Fruit fly (Drosophila melanogaster) whole organism, embryonic: ENCODE measurements around the gene Vti1b.
A peak's percentile ranks its signal among the peaks of the same experiment; 100 is the strongest.

ENCODE experiments used
- Atf6 ChIP-seq: fragments of 200-800 bp; sonication (Bioruptor generic); IDR thresholded peaks from 2 replicates; pipeline ENCODE4 v1.3.6; 2022; ENCODE audit warnings: missing biosample characterization, missing genetic modification characterization
- CG10321 ChIP-seq: fragments of 200-800 bp; sonication (Bioruptor generic); IDR thresholded peaks from 2 replicates; pipeline ENCODE4 v1.3.6; 2022; ENCODE audit warnings: missing biosample characterization, missing genetic modification characterization
- CG10462 ChIP-seq: fragments of 200-800 bp; sonication (Bioruptor generic); optimal IDR thresholded peaks from 2 replicates; lab custom pipeline; 2016; ENCODE audit warnings: missing biosample characterization, missing genetic modification characterization
- CG10565 ChIP-seq: fragments of 200-800 bp; sonication (Bioruptor generic); optimal IDR thresholded peaks from 3 replicates; lab custom pipeline; 2016; ENCODE audit warnings: missing biosample characterization, mild to moderate bottlenecking, missing genetic modification characterization
- CG11696 ChIP-seq: fragments of 200-800 bp; sonication (Bioruptor generic); IDR thresholded peaks from 2 replicates; pipeline ENCODE4 v1.3.6; 2022; ENCODE audit warnings: missing biosample characterization, missing genetic modification characterization
- CG12071 ChIP-seq: fragments of 200-800 bp; sonication (Bioruptor generic); optimal IDR thresholded peaks from 3 replicates; lab custom pipeline; 2018; ENCODE audit warnings: missing biosample characterization, mild to moderate bottlenecking, missing genetic modification characterization
- CG13624 ChIP-seq: fragments of 200-800 bp; sonication (Bioruptor generic); optimal IDR thresholded peaks from 2 replicates; lab custom pipeline; 2016; ENCODE audit warnings: missing biosample characterization, missing genetic modification characterization
- CG14667 ChIP-seq: fragments of 200-800 bp; sonication (Bioruptor generic); IDR thresholded peaks from 2 replicates; pipeline ENCODE4 v1.3.6; 2022; ENCODE audit warnings: missing biosample characterization, missing genetic modification characterization
- CG14965 ChIP-seq: fragments of 200-800 bp; sonication (Bioruptor generic); optimal IDR thresholded peaks from 2 replicates; lab custom pipeline; 2016; ENCODE audit warnings: missing biosample characterization, missing genetic modification characterization, borderline replicate concordance
- CG15011 ChIP-seq: fragments of 200-800 bp; sonication (Bioruptor generic); optimal IDR thresholded peaks from 3 replicates; lab custom pipeline; 2018; ENCODE audit warnings: missing biosample characterization, mild to moderate bottlenecking, missing genetic modification characterization
- CG1647 ChIP-seq: fragments of 200-800 bp; sonication (Bioruptor generic); optimal IDR thresholded peaks from 3 replicates; lab custom pipeline; 2016; ENCODE audit warnings: missing biosample characterization, missing genetic modification characterization
- CG16779 ChIP-seq: fragments of 200-800 bp; sonication (Bioruptor generic); IDR thresholded peaks from 2 replicates; pipeline ENCODE4 v1.3.6; 2022; ENCODE audit warnings: missing biosample characterization, missing genetic modification characterization
- CG17568 ChIP-seq: fragments of 200-800 bp; sonication (Bioruptor generic); optimal IDR thresholded peaks from 2 replicates; lab custom pipeline; 2018; ENCODE audit warnings: missing biosample characterization, mild to moderate bottlenecking, missing genetic modification characterization, moderate library complexity
- CG17829 ChIP-seq: fragments of 200-800 bp; optimal IDR thresholded peaks from 2 replicates; lab custom pipeline; 2019; ENCODE audit warnings: missing biosample characterization, mild to moderate bottlenecking, missing genetic modification characterization, moderate library complexity
- CG18619 ChIP-seq: fragments of 200-800 bp; sonication (Bioruptor generic); optimal IDR thresholded peaks from 3 replicates; lab custom pipeline; 2017; ENCODE audit warnings: missing biosample characterization, mild to moderate bottlenecking, missing genetic modification characterization
- CG2120 ChIP-seq: fragments of 200-800 bp; sonication (Bioruptor generic); optimal IDR thresholded peaks from 3 replicates; lab custom pipeline; 2016; ENCODE audit warnings: missing biosample characterization, missing genetic modification characterization
- CG30403 ChIP-seq: fragments of 200-800 bp; sonication (Bioruptor generic); optimal IDR thresholded peaks from 3 replicates; lab custom pipeline; 2016; ENCODE audit warnings: missing biosample characterization, missing genetic modification characterization
- CG32767 ChIP-seq: fragments of 200-800 bp; sonication (Bioruptor generic); IDR thresholded peaks from 2 replicates; pipeline ENCODE4 v1.3.6; 2022; ENCODE audit warnings: missing biosample characterization, missing genetic modification characterization
- CG6689 ChIP-seq: fragments of 200-800 bp; sonication (Bioruptor generic); IDR thresholded peaks from 2 replicates; pipeline ENCODE4 v1.3.6; 2022; ENCODE audit warnings: missing biosample characterization, missing genetic modification characterization
- CG6765 ChIP-seq: fragments of 200-800 bp; sonication (Bioruptor generic); optimal IDR thresholded peaks from 3 replicates; lab custom pipeline; 2017; ENCODE audit warnings: missing biosample characterization, mild to moderate bottlenecking, missing genetic modification characterization
- CG7556 ChIP-seq: fragments of 200-800 bp; sonication (Bioruptor generic); optimal IDR thresholded peaks from 2 replicates; lab custom pipeline; 2017; ENCODE audit warnings: missing biosample characterization, mild to moderate bottlenecking, missing genetic modification characterization
- Chrac-16 ChIP-seq: fragments of 200-800 bp; sonication (Bioruptor generic); optimal IDR thresholded peaks from 3 replicates; lab custom pipeline; 2016; ENCODE audit warnings: missing biosample characterization, missing genetic modification characterization
- Dek ChIP-seq: fragments of 200-800 bp; sonication (Bioruptor generic); optimal IDR thresholded peaks from 3 replicates; lab custom pipeline; 2019; ENCODE audit warnings: missing biosample characterization, mild to moderate bottlenecking, missing genetic modification characterization, moderate library complexity
- Doc3 ChIP-seq: fragments of 200-800 bp; sonication (Bioruptor generic); IDR thresholded peaks from 3 replicates; pipeline ENCODE4 v1.3.6; 2022; ENCODE audit warnings: missing biosample characterization, missing genetic modification characterization; ENCODE audit not compliant: partially characterized antibody
- GATAe ChIP-seq: fragments of 200-800 bp; sonication (Bioruptor generic); conservative IDR thresholded peaks from 2 replicates; pipeline ENCODE4 v1.3.6; 2022; ENCODE audit warnings: missing biosample characterization, missing genetic modification characterization
- Gsc ChIP-seq: fragments of 200-800 bp; sonication (Bioruptor generic); IDR thresholded peaks from 2 replicates; pipeline ENCODE4 v1.3.6; 2022; ENCODE audit warnings: missing biosample characterization, missing genetic modification characterization
- HLH4C ChIP-seq: fragments of 200-800 bp; sonication (Bioruptor generic); IDR thresholded peaks from 3 replicates; pipeline ENCODE4 v1.3.6; 2022; ENCODE audit warnings: missing biosample characterization, missing genetic modification characterization; ENCODE audit not compliant: partially characterized antibody
- Kr ChIP-seq: fragments of 200-800 bp; sonication (Bioruptor generic); optimal IDR thresholded peaks from 2 replicates; lab custom pipeline; 2017; ENCODE audit warnings: missing biosample characterization, mild to moderate bottlenecking, missing genetic modification characterization
- Lim3 ChIP-seq: fragments of 200-800 bp; sonication (Bioruptor generic); IDR thresholded peaks from 2 replicates; pipeline ENCODE4 v1.3.6; 2022; ENCODE audit warnings: missing biosample characterization, missing genetic modification characterization
- Lpt ChIP-seq: fragments of >200 bp; optimal IDR thresholded peaks from 2 replicates; lab custom pipeline; 2018; ENCODE audit warnings: missing biosample characterization, missing genetic modification characterization
- Med ChIP-seq: fragments of 200-800 bp; sonication (Bioruptor generic); peaks from one replicate; lab custom pipeline; 2016; ENCODE audit warnings: missing biosample characterization, missing genetic modification characterization, mild to moderate bottlenecking, inconsistent platforms, moderate library complexity
- NK7.1 ChIP-seq: fragments of 200-800 bp; sonication (Bioruptor generic); optimal IDR thresholded peaks from 3 replicates; lab custom pipeline; 2016; ENCODE audit warnings: missing biosample characterization, missing genetic modification characterization
- Trl ChIP-seq, 3 experiments: fragments of >200 bp in 2 of 3; fragments of 200-800 bp in 1 of 3; sonication (Bioruptor generic) in 1 of 3; optimal IDR thresholded peaks; 2 replicates in 1 of 3; 3 replicates in 2 of 3; lab custom pipeline; 2016 to 2017; ENCODE audit warnings: missing biosample characterization in 1 of 3, missing genetic modification characterization in 1 of 3
- Usf ChIP-seq: fragments of 200-800 bp; sonication (Bioruptor generic); optimal IDR thresholded peaks from 2 replicates; lab custom pipeline; 2017; ENCODE audit warnings: missing genotype, missing biosample characterization, missing genetic modification characterization
- Vsx1 ChIP-seq: fragments of 200-800 bp; sonication (Bioruptor generic); optimal IDR thresholded peaks from 2 replicates; lab custom pipeline; 2017; ENCODE audit warnings: missing biosample characterization, mild to moderate bottlenecking, missing genetic modification characterization, missing genetic modification reagents
- al ChIP-seq: fragments of 200-800 bp; sonication (Bioruptor generic); IDR thresholded peaks from 2 replicates; pipeline ENCODE4 v1.3.6; 2022; ENCODE audit warnings: missing biosample characterization, missing genetic modification characterization
- caup ChIP-seq: fragments of 200-800 bp; sonication (Bioruptor generic); optimal IDR thresholded peaks from 3 replicates; lab custom pipeline; 2017; ENCODE audit warnings: missing biosample characterization, mild to moderate bottlenecking, missing genetic modification characterization, moderate library complexity; ENCODE audit not compliant: severe bottlenecking
- chm ChIP-seq: fragments of 200-800 bp; sonication (Bioruptor generic); IDR thresholded peaks from 2 replicates; pipeline ENCODE4 v1.3.6; 2022; ENCODE audit warnings: missing biosample characterization, missing genetic modification characterization
- crp ChIP-seq, 2 experiments: fragments of 200-800 bp; sonication (Bioruptor generic); optimal IDR thresholded peaks; 2 replicates in 1 of 2; 3 replicates in 1 of 2; lab custom pipeline; 2017; ENCODE audit warnings: missing biosample characterization in 2 of 2, missing genetic modification characterization in 2 of 2, mild to moderate bottlenecking in 1 of 2, moderate library complexity in 1 of 2
- dati ChIP-seq: fragments of 200-800 bp; sonication (Bioruptor generic); IDR thresholded peaks from 2 replicates; pipeline ENCODE4 v1.3.6; 2022; ENCODE audit warnings: missing biosample characterization, missing genetic modification characterization
- dmrt99B ChIP-seq: fragments of 200-800 bp; sonication (Bioruptor generic); optimal IDR thresholded peaks from 2 replicates; lab custom pipeline; 2018; ENCODE audit warnings: missing biosample characterization, mild to moderate bottlenecking, missing genetic modification characterization, moderate library complexity
- h ChIP-seq: fragments of >200 bp; optimal IDR thresholded peaks from 2 replicates; lab custom pipeline; 2017
- lola ChIP-seq, 3 experiments: fragments of >200 bp in 2 of 3; fragments of 200-800 bp in 1 of 3; sonication (Bioruptor generic) in 1 of 3; optimal IDR thresholded peaks; 2 replicates each; lab custom pipeline; 2017 to 2019; ENCODE audit warnings: missing biosample characterization in 3 of 3, missing genetic modification characterization in 3 of 3, mild to moderate bottlenecking in 1 of 3, moderate library complexity in 1 of 3
- odd ChIP-seq: fragments of 200-800 bp; sonication (Bioruptor generic); optimal IDR thresholded peaks from 2 replicates; lab custom pipeline; 2017; ENCODE audit warnings: missing biosample characterization, mild to moderate bottlenecking, missing genetic modification characterization
- psq ChIP-seq: fragments of 200-800 bp; sonication (Bioruptor generic); optimal IDR thresholded peaks from 2 replicates; lab custom pipeline; 2017; ENCODE audit warnings: missing biosample characterization, missing genetic modification characterization
- salm ChIP-seq: fragments of 200-800 bp; sonication (Bioruptor generic); optimal IDR thresholded peaks from 2 replicates; lab custom pipeline; 2018; ENCODE audit warnings: missing biosample characterization, mild to moderate bottlenecking, missing genetic modification characterization
- trem ChIP-seq: fragments of 200-800 bp; optimal IDR thresholded peaks from 3 replicates; lab custom pipeline; 2019; ENCODE audit warnings: missing biosample characterization, mild to moderate bottlenecking, missing genetic modification characterization, moderate library complexity
- unc-4 ChIP-seq: fragments of 200-800 bp; sonication (Bioruptor generic); IDR thresholded peaks from 2 replicates; pipeline ENCODE4 v1.3.6; 2022; ENCODE audit warnings: missing biosample characterization, missing genetic modification characterization; ENCODE audit not compliant: partially characterized antibody

Vti1b gene

DNA sequence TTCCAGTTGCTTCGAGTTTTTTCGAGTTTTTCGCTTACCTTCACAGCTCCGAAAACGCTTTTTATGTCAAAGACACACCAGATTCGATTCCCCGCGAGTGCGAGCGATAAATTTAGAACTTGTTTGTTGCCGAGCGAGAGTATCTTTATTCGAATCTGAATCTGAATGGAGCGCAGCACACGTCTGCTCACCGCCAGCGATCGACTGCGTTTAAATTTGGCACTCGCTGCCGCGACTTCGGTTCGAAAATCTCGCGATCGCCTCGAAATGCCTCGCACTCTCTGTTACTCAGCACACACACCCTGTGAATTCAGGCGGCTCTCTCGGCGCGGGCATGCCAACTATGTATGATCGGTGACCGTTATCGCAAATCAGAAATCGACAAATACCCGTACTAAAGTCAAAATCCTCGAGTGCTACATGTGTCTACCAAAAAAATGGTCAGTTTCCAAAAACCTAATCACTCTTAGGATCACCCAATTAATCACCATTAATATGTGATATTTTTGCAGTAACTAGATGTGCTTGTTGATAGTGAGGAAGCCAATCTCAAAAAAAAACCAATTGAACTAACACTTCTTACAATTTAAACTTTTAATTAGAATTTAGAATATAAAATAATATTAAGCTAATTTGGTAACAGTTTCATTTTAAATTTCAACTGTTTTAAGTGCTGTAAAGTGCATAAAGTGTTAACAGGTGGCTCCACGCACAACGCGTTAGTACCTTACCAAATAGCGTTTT, 2.3 kb downstream of the Vti1b start, which contains the start of gene Vha100-2 (continued):
- TF ChIP-seq Doc3 (GFP tag; lab: Robert Waterston, UW) (no peak), CG10462 (GFP tag; lab: Kevin White, UChicago) (peak; percentile 3), Chrac-16 (GFP tag; lab: Kevin White, UChicago) (no peak), HLH4C (GFP tag; lab: Robert Waterston, UW) (no peak), chm (peak; percentile 69; the same call in 1 of the 2 replicates), CG17568 (GFP tag; lab: Kevin White, UChicago) (no peak), CG1647 (GFP tag; lab: Kevin White, UChicago) (no peak), Gsc (no peak), CG6689 (GFP tag; lab: Robert Waterston, UW) (no peak; the same call in 1 of the 2 replicates), Trl (optimal IDR thresholded peaks at IDR 0.05; lab: Kevin White, UChicago) (peak in 1 of 2 experiments; percentile 77), Trl (GFP tag; optimal IDR thresholded peaks at IDR 0.05; lab: Kevin White, UChicago) (peak; percentile 4), CG14965 (GFP tag; lab: Kevin White, UChicago) (no peak), al (GFP tag; lab: Robert Waterston, UW) (peak; percentile 60), CG6765 (GFP tag; lab: Kevin White, UChicago) (peak; percentile 46), GATAe (GFP tag; lab: Robert Waterston, UW) (0 out of 2 replicates have a peak, but pooled peaks have one; percentile 18), CG30403 (GFP tag; lab: Kevin White, UChicago) (peak; percentile 56), Atf6 (GFP tag; lab: Robert Waterston, UW) (peak; percentile 68; the same call in 1 of the 2 replicates), crp (GFP tag; optimal IDR thresholded peaks at IDR 0.05; lab: Kevin White, UChicago) (peak in 1 of 2 experiments; percentile 79), CG10321 (GFP tag; lab: Robert Waterston, UW) (no peak), CG2120 (GFP tag; lab: Kevin White, UChicago) (peak; percentile 49), CG11696 (GFP tag; lab: Robert Waterston, UW) (no peak; the same call in 1 of the 2 replicates), CG10565 (GFP tag; lab: Kevin White, UChicago) (no peak), CG12071 (GFP tag; lab: Kevin White, UChicago) (peak; percentile 47), h (no peak), NK7.1 (GFP tag; lab: Kevin White, UChicago) (peak; percentile 15), lola (GFP tag; optimal IDR thresholded peaks at IDR 0.05; lab: Kevin White, UChicago) (no peak), Med (GFP tag; lab: Kevin White, UChicago) (peak; percentile 91), unc-4 (no peak), odd (GFP tag; lab: Kevin White, UChicago) (no peak), CG17829 (tag; lab: Kevin White, UChicago) (no peak), Lpt (GFP tag; lab: Kevin White, UChicago) (no peak), Kr (GFP tag; lab: Kevin White, UChicago) (no peak), Dek (tag; lab: Kevin White, UChicago) (peak; percentile 18), CG15011 (GFP tag; lab: Kevin White, UChicago) (peak; percentile 8), Lim3 (GFP tag; lab: Robert Waterston, UW) (no peak), CG7556 (GFP tag; lab: Kevin White, UChicago) (no peak), salm (tag; lab: Kevin White, UChicago) (no peak), Usf (no peak), Vsx1 (GFP tag; lab: Kevin White, UChicago) (peak; percentile 98), dmrt99B (tag; lab: Kevin White, UChicago) (no peak), CG18619 (GFP tag; lab: Kevin White, UChicago) (no peak), caup (GFP tag; lab: Kevin White, UChicago) (peak; percentile 41), CG14667 (GFP tag; lab: Robert Waterston, UW) (peak; percentile 6; the same call in 1 of the 2 replicates), CG13624 (GFP tag; lab: Kevin White, UChicago) (no peak), psq (no peak), CG16779 (GFP tag; lab: Robert Waterston, UW) (peak; percentile 53; the same call in 1 of the 2 replicates), trem (tag; lab: Kevin White, UChicago) (peak; percentile 93), dati (no peak), CG32767 (GFP tag; lab: Robert Waterston, UW) (peak; percentile 30; the same call in 1 of the 2 replicates)
